Worm (Caenorhabditis elegans) whole organism, late embryonic: ENCODE results near the gene F28H6.6.

Experiments
- dve-1 ChIP-seq: sonication (generic microtip); optimal IDR thresholded peaks from 2 replicates; lab custom pipeline; 2017; ENCODE audit warnings: antibody characterized with exemption, mild to moderate bottlenecking, missing genetic modification characterization, missing compliant biosample characterization
- elt-4 ChIP-seq: sonication (generic microtip); optimal IDR thresholded peaks from 2 replicates; lab custom pipeline; 2016; ENCODE audit warnings: missing genetic modification characterization, missing compliant biosample characterization
- hlh-13 ChIP-seq: fragments of 200-800 bp; sonication (Bioruptor generic); optimal IDR thresholded peaks from 2 replicates; lab custom pipeline; 2018; ENCODE audit warnings: mild to moderate bottlenecking, missing genetic modification characterization, missing compliant biosample characterization

DNA sequence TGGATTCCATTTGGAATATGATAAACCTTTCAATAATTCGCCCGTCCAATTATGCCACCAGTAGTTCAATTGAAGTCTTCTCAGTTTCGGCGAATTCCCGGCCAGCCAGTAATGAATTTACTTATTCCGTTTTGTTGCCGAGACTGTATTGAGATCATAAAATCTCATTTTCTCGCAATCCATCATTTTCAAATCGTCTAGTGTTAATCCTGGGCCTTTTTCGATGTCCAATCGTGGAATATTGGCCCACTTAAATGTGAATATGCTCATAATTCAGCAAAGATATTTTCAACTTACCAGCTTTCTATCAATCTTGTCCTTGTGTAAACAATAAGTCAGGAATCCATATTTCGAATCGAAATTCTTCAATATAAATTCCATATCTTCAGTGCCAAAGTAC lies 27.0 kb upstream of the F28H6.6 start:
- TF ChIP-seq elt-4 (tag; lab: Kevin White, UChicago): no peak
- TF ChIP-seq dve-1 (tag; lab: Kevin White, UChicago): no peak
- TF ChIP-seq hlh-13 (GFP tag; lab: Kevin White, UChicago): no peak
